Fruit fly (Drosophila melanogaster): ENCODE results near the gene Sdic1.

- TF ChIP-seq esn (GFP tag; optimal IDR thresholded peaks at IDR 0.05) (no peak), eg (GFP tag; IDR thresholded peaks at IDR 0.05) (no peak), CG11294 (GFP tag; IDR thresholded peaks at IDR 0.05) (no peak), topi (GFP tag; optimal IDR thresholded peaks at IDR 0.05) (no peak), Blimp-1 (GFP tag; optimal IDR thresholded peaks at IDR 0.05) (no peak), CG10669 (GFP tag; optimal IDR thresholded peaks at IDR 0.05) (no peak), Gug (GFP tag; IDR thresholded peaks at IDR 0.05) (no peak), CG3919 (GFP tag; optimal IDR thresholded peaks at IDR 0.05) (no peak), OdsH (GFP tag; optimal IDR thresholded peaks at IDR 0.05) (no peak), CG7368 (GFP tag; optimal IDR thresholded peaks at IDR 0.05) (no peak)
These were observed 8.5 kb downstream of the Sdic1 start, which contains the start of the genes CG9581 and CG9578 for dm6 chrX:20169898-20170297.
